Worm (Caenorhabditis elegans) whole organism, L1 larva: ENCODE measurements around the gene T21D12.14.

Source experiments
- C16A3.4 ChIP-seq: fragments of 150-350 bp; optimal IDR thresholded peaks from 2 replicates; lab custom pipeline; 2014; ENCODE audit warnings: missing biosample characterization, missing genetic modification characterization
- ceh-63 ChIP-seq: fragments of 200-800 bp; sonication (Bioruptor generic); optimal IDR thresholded peaks from 2 replicates; lab custom pipeline; 2018; ENCODE audit warnings: mild to moderate bottlenecking, missing genetic modification characterization, missing compliant biosample characterization
- egl-13 ChIP-seq: sonication (generic microtip); optimal IDR thresholded peaks from 2 replicates; lab custom pipeline; 2016; ENCODE audit warnings: missing genotype, missing genetic modification reagents, missing genetic modification characterization, missing compliant biosample characterization
- fos-1 ChIP-seq: fragments of 150-350 bp; optimal IDR thresholded peaks from 2 replicates; lab custom pipeline; 2014; ENCODE audit warnings: missing biosample characterization, missing genetic modification characterization
- snpc-4 ChIP-seq: fragments of 150-350 bp; optimal IDR thresholded peaks from 2 replicates; lab custom pipeline; 2014; ENCODE audit warnings: missing biosample characterization, missing genetic modification characterization
- snu-23 ChIP-seq: sonication (generic microtip); optimal IDR thresholded peaks from 2 replicates; lab custom pipeline; 2016; ENCODE audit warnings: missing genetic modification characterization, missing compliant biosample characterization

DNA sequence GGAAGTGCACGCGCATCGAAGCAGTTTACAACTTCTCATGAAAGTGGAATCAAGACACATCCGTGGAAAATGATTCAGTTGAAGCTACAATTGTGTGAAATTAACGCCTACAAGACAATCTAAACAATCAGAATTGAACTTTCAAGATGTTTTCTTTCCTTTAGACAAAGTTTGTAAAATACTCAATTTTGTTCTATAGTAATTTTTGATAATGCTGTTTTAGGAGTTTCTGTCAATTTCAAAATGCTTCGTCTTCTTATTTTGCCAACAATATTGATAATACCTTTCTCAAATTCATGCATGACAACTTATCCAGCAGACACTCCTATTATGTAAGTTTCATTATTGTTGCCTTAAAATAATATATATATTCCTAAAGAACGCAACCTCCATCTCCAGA lies 18.8 kb downstream of the T21D12.14 start, which contains the start of gene T21D12.11:
- TF ChIP-seq egl-13 (tag; lab: Kevin White, UChicago) (no peak), ceh-63 (GFP tag; lab: Kevin White, UChicago) (no peak), C16A3.4 (tag; lab: Kevin White, UChicago) (no peak), snpc-4 (tag; lab: Kevin White, UChicago) (no peak), fos-1 (tag; lab: Kevin White, UChicago) (no peak), snu-23 (GFP tag; lab: Kevin White, UChicago) (no peak)
